Fruit fly (Drosophila melanogaster) whole organism, embryonic: ENCODE measurements around the gene BCL7-like.
A peak's percentile ranks its signal among the peaks of the same experiment; 100 is the strongest.

ENCODE experiments used
- CG10267 ChIP-seq: fragments of 200-800 bp; sonication (Bioruptor generic); optimal IDR thresholded peaks from 2 replicates; lab custom pipeline; 2018; ENCODE audit warnings: missing biosample characterization, mild to moderate bottlenecking, missing genetic modification characterization, moderate library complexity
- CG10366 ChIP-seq: fragments of 200-800 bp; sonication (Bioruptor generic); IDR thresholded peaks from 2 replicates; pipeline ENCODE4 v1.3.6; 2022; ENCODE audit warnings: missing biosample characterization, missing genetic modification characterization
- CG10462 ChIP-seq: fragments of 200-800 bp; sonication (Bioruptor generic); optimal IDR thresholded peaks from 2 replicates; lab custom pipeline; 2016; ENCODE audit warnings: missing biosample characterization, missing genetic modification characterization
- CG11247 ChIP-seq: fragments of 200-800 bp; sonication (Bioruptor generic); IDR thresholded peaks from 2 replicates; pipeline ENCODE4 v1.3.6; 2022; ENCODE audit warnings: missing biosample characterization, missing genetic modification characterization
- CG11723 ChIP-seq: fragments of 200-800 bp; sonication (Bioruptor generic); optimal IDR thresholded peaks from 2 replicates; lab custom pipeline; 2017; ENCODE audit warnings: missing biosample characterization, mild to moderate bottlenecking, missing genetic modification characterization
- CG12659 ChIP-seq: fragments of 200-800 bp; sonication (Bioruptor generic); optimal IDR thresholded peaks from 3 replicates; lab custom pipeline; 2017; ENCODE audit warnings: mild to moderate bottlenecking, missing biosample characterization, missing genetic modification reagents, missing genetic modification characterization
- CG12942 ChIP-seq: fragments of 200-800 bp; sonication (Bioruptor generic); optimal IDR thresholded peaks from 3 replicates; lab custom pipeline; 2016; ENCODE audit warnings: missing biosample characterization, missing genetic modification characterization
- CG13894 ChIP-seq: fragments of 200-800 bp; sonication (Bioruptor generic); optimal IDR thresholded peaks from 3 replicates; lab custom pipeline; 2018; ENCODE audit warnings: missing biosample characterization, mild to moderate bottlenecking, missing genetic modification characterization, moderate library complexity
- CG1602 ChIP-seq: fragments of 200-800 bp; sonication (Bioruptor generic); optimal IDR thresholded peaks from 3 replicates; lab custom pipeline; 2016; ENCODE audit warnings: missing biosample characterization, missing genetic modification characterization
- CG16815 ChIP-seq: fragments of 200-800 bp; sonication (Bioruptor generic); optimal IDR thresholded peaks from 3 replicates; lab custom pipeline; 2017; ENCODE audit warnings: missing biosample characterization, mild to moderate bottlenecking, missing genetic modification characterization
- CG18476 ChIP-seq: fragments of 200-800 bp; sonication (Bioruptor generic); optimal IDR thresholded peaks from 2 replicates; lab custom pipeline; 2016; ENCODE audit warnings: missing biosample characterization, mild to moderate bottlenecking, missing genetic modification characterization
- CG31388 ChIP-seq: fragments of 200-800 bp; sonication (Bioruptor generic); optimal IDR thresholded peaks from 2 replicates; lab custom pipeline; 2016; ENCODE audit warnings: missing biosample characterization, missing genetic modification characterization
- CG32767 ChIP-seq: fragments of 200-800 bp; sonication (Bioruptor generic); IDR thresholded peaks from 2 replicates; pipeline ENCODE4 v1.3.6; 2022; ENCODE audit warnings: missing biosample characterization, missing genetic modification characterization
- CG4707 ChIP-seq: fragments of 200-800 bp; sonication (Bioruptor generic); optimal IDR thresholded peaks from 2 replicates; lab custom pipeline; 2018; ENCODE audit warnings: missing biosample characterization, mild to moderate bottlenecking, missing genetic modification characterization, moderate library complexity
- CG7556 ChIP-seq: fragments of 200-800 bp; sonication (Bioruptor generic); optimal IDR thresholded peaks from 2 replicates; lab custom pipeline; 2017; ENCODE audit warnings: missing biosample characterization, mild to moderate bottlenecking, missing genetic modification characterization
- CG8924 ChIP-seq: fragments of 200-800 bp; optimal IDR thresholded peaks from 3 replicates; lab custom pipeline; 2019; ENCODE audit warnings: missing biosample characterization, mild to moderate bottlenecking, missing genetic modification characterization, moderate library complexity
- Dfd ChIP-seq, 2 experiments: fragments of >200 bp; optimal IDR thresholded peaks; 2 replicates each; lab custom pipeline; 2017; ENCODE audit warnings: missing biosample characterization in 2 of 2, missing genetic modification characterization in 2 of 2
- E2f2 ChIP-seq: fragments of 200-800 bp; sonication (Bioruptor generic); IDR thresholded peaks from 2 replicates; pipeline ENCODE4 v1.3.6; 2022; ENCODE audit warnings: missing biosample characterization, missing genetic modification characterization
- Elba2 ChIP-seq: fragments of 200-800 bp; sonication (Bioruptor generic); optimal IDR thresholded peaks from 3 replicates; lab custom pipeline; 2016; ENCODE audit warnings: missing biosample characterization, missing genetic modification characterization
- Ets97D ChIP-seq: fragments of 200-800 bp; sonication (Bioruptor generic); optimal IDR thresholded peaks from 3 replicates; lab custom pipeline; 2016; ENCODE audit warnings: missing biosample characterization, missing genetic modification characterization
- HHEX ChIP-seq: fragments of 200-800 bp; sonication (Bioruptor generic); optimal IDR thresholded peaks from 3 replicates; lab custom pipeline; 2017; ENCODE audit warnings: missing biosample characterization, mild to moderate bottlenecking, missing genetic modification characterization, missing genetic modification reagents
- HLH3B ChIP-seq: fragments of 200-800 bp; sonication (Bioruptor generic); IDR thresholded peaks from 2 replicates; pipeline ENCODE4 v1.3.6; 2022; ENCODE audit warnings: missing biosample characterization, missing genetic modification characterization
- Hr51 ChIP-seq, 2 experiments: fragments of 200-800 bp; sonication (Bioruptor generic); optimal IDR thresholded peaks; 2 replicates in 1 of 2; 3 replicates in 1 of 2; lab custom pipeline; 2016 to 2018; ENCODE audit warnings: missing biosample characterization in 2 of 2, missing genetic modification characterization in 2 of 2, mild to moderate bottlenecking in 1 of 2, moderate library complexity in 1 of 2
- Ptx1 ChIP-seq: fragments of 200-800 bp; sonication (Bioruptor generic); IDR thresholded peaks from 2 replicates; pipeline ENCODE4 v1.3.6; 2022; ENCODE audit warnings: missing biosample characterization, missing genetic modification characterization
- Six4 ChIP-seq: fragments of 200-800 bp; sonication (Bioruptor generic); optimal IDR thresholded peaks from 2 replicates; lab custom pipeline; 2016; ENCODE audit warnings: missing biosample characterization, missing genetic modification characterization
- al ChIP-seq: fragments of 200-800 bp; sonication (Bioruptor generic); IDR thresholded peaks from 2 replicates; pipeline ENCODE4 v1.3.6; 2022; ENCODE audit warnings: missing biosample characterization, missing genetic modification characterization
- cas ChIP-seq: fragments of 200-800 bp; sonication (Bioruptor generic); IDR thresholded peaks from 2 replicates; pipeline ENCODE4 v1.3.6; 2022; ENCODE audit warnings: missing biosample characterization, missing genetic modification characterization
- caup ChIP-seq: fragments of 200-800 bp; sonication (Bioruptor generic); optimal IDR thresholded peaks from 3 replicates; lab custom pipeline; 2017; ENCODE audit warnings: missing biosample characterization, mild to moderate bottlenecking, missing genetic modification characterization, moderate library complexity; ENCODE audit not compliant: severe bottlenecking
- crol ChIP-seq: fragments of 200-800 bp; sonication (Bioruptor generic); IDR thresholded peaks from 2 replicates; pipeline ENCODE4 v1.3.6; 2022; ENCODE audit warnings: missing biosample characterization, missing genetic modification characterization
- cwo ChIP-seq: fragments of 200-800 bp; sonication (Bioruptor generic); optimal IDR thresholded peaks from 3 replicates; lab custom pipeline; 2017; ENCODE audit warnings: missing biosample characterization, missing genetic modification characterization, mild to moderate bottlenecking, moderate library complexity, missing genetic modification reagents
- dmrt99B ChIP-seq: fragments of 200-800 bp; sonication (Bioruptor generic); optimal IDR thresholded peaks from 2 replicates; lab custom pipeline; 2018; ENCODE audit warnings: missing biosample characterization, mild to moderate bottlenecking, missing genetic modification characterization, moderate library complexity
- ewg ChIP-seq: fragments of 200-800 bp; sonication (Bioruptor generic); optimal IDR thresholded peaks from 3 replicates; lab custom pipeline; 2017; ENCODE audit warnings: mild to moderate bottlenecking, missing biosample characterization, missing genetic modification reagents, missing genetic modification characterization
- eyg ChIP-seq: fragments of 200-800 bp; sonication (Bioruptor generic); optimal IDR thresholded peaks from 3 replicates; lab custom pipeline; 2016; ENCODE audit warnings: missing biosample characterization, missing genetic modification characterization
- gcm ChIP-seq: fragments of 200-800 bp; sonication (Bioruptor generic); optimal IDR thresholded peaks from 2 replicates; lab custom pipeline; 2019; ENCODE audit warnings: missing biosample characterization, mild to moderate bottlenecking, missing genetic modification characterization, moderate library complexity
- grau ChIP-seq: fragments of 200-800 bp; optimal IDR thresholded peaks from 3 replicates; lab custom pipeline; 2019; ENCODE audit warnings: missing biosample characterization, mild to moderate bottlenecking, missing genetic modification characterization, moderate library complexity
- gt ChIP-seq: fragments of 200-800 bp; sonication (Bioruptor generic); IDR thresholded peaks from 2 replicates; pipeline ENCODE4 v1.3.6; 2022; ENCODE audit warnings: missing biosample characterization, missing genetic modification characterization
- h ChIP-seq: fragments of >200 bp; optimal IDR thresholded peaks from 2 replicates; lab custom pipeline; 2017
- jumu ChIP-seq: fragments of 200-800 bp; sonication (Bioruptor generic); optimal IDR thresholded peaks from 3 replicates; lab custom pipeline; 2016; ENCODE audit warnings: missing biosample characterization, missing genetic modification characterization
- ken ChIP-seq: fragments of 200-800 bp; sonication (Bioruptor generic); IDR thresholded peaks from 3 replicates; pipeline ENCODE4 v1.3.6; 2022; ENCODE audit warnings: missing biosample characterization, missing genetic modification characterization
- nau ChIP-seq: fragments of 200-800 bp; sonication (Bioruptor generic); optimal IDR thresholded peaks from 3 replicates; lab custom pipeline; 2017; ENCODE audit warnings: missing biosample characterization, mild to moderate bottlenecking, missing genetic modification characterization, missing genetic modification reagents
- pho ChIP-seq: fragments of 200-800 bp; sonication (Bioruptor generic); optimal IDR thresholded peaks from 2 replicates; lab custom pipeline; 2016; ENCODE audit warnings: missing biosample characterization, missing genetic modification characterization
- phol ChIP-seq: fragments of 200-800 bp; sonication (Bioruptor generic); optimal IDR thresholded peaks from 3 replicates; lab custom pipeline; 2018; ENCODE audit warnings: missing biosample characterization, mild to moderate bottlenecking, missing genetic modification characterization, moderate library complexity
- pita ChIP-seq: fragments of 200-800 bp; sonication (Bioruptor generic); optimal IDR thresholded peaks from 2 replicates; lab custom pipeline; 2017; ENCODE audit warnings: missing biosample characterization, mild to moderate bottlenecking, missing genetic modification characterization
- sens ChIP-seq: fragments of 200-800 bp; sonication (Bioruptor generic); peaks from one replicate; lab custom pipeline; 2016; ENCODE audit warnings: missing biosample characterization, missing genetic modification characterization
- seq ChIP-seq: fragments of 200-800 bp; sonication (Bioruptor generic); IDR thresholded peaks from 2 replicates; pipeline ENCODE4 v1.3.6; 2022; ENCODE audit warnings: missing biosample characterization, missing genetic modification characterization
- slbo ChIP-seq: fragments of 200-800 bp; sonication (Bioruptor generic); IDR thresholded peaks from 2 replicates; pipeline ENCODE4 v1.3.6; 2022; ENCODE audit warnings: missing biosample characterization, missing genetic modification characterization
- stc ChIP-seq: fragments of 200-800 bp; sonication (Bioruptor generic); IDR thresholded peaks from 2 replicates; pipeline ENCODE4 v1.3.6; 2022; ENCODE audit warnings: missing biosample characterization, missing genetic modification characterization
- tup ChIP-seq: fragments of 200-800 bp; sonication (Bioruptor generic); optimal IDR thresholded peaks from 2 replicates; lab custom pipeline; 2016; ENCODE audit warnings: missing biosample characterization, mild to moderate bottlenecking, missing genetic modification characterization, moderate library complexity
- tx ChIP-seq: fragments of 200-800 bp; sonication (Bioruptor generic); optimal IDR thresholded peaks from 2 replicates; lab custom pipeline; 2016; ENCODE audit warnings: missing biosample characterization, missing genetic modification characterization
- vvl ChIP-seq: fragments of 200-800 bp; sonication (Bioruptor generic); IDR thresholded peaks from 2 replicates; pipeline ENCODE4 v1.3.6; 2022; ENCODE audit warnings: missing biosample characterization, missing genetic modification characterization

The BCL7-like gene

dm6 chrX:9347767-9348166 lies 8.7 kb upstream of the BCL7-like start (continued):
- TF ChIP-seq E2f2 (GFP tag; lab: Robert Waterston, UW) (no peak), CG7556 (GFP tag; lab: Kevin White, UChicago) (no peak), CG16815 (no peak)

- peak; percentile 14 for TF ChIP-seq CG10462 (GFP tag; lab: Kevin White, UChicago)
- TF ChIP-seq CG31388 (GFP tag; lab: Kevin White, UChicago), result no peak
- peak; percentile 30 for TF ChIP-seq eyg (GFP tag; lab: Kevin White, UChicago)
- TF ChIP-seq HHEX, result peak; percentile 34
- peak; percentile 76 for TF ChIP-seq dmrt99B (tag; lab: Kevin White, UChicago)
- TF ChIP-seq pho, result no peak
- peak; percentile 64 for TF ChIP-seq seq
- TF ChIP-seq Dfd (GFP tag; optimal IDR thresholded peaks at IDR 0.05; lab: Kevin White, UChicago), result no peak
- TF ChIP-seq vvl (GFP tag; lab: Robert Waterston, UW), result peak; percentile 62
- peak; percentile 41 for TF ChIP-seq CG10267 (tag; lab: Kevin White, UChicago)
- TF ChIP-seq sens (GFP tag; lab: Kevin White, UChicago), result peak; percentile 92
- no peak for TF ChIP-seq gt (GFP tag; lab: Robert Waterston, UW)
- TF ChIP-seq grau, result peak; percentile 60
- no peak for TF ChIP-seq crol
- peak in 1 of 2 experiments; percentile 70 for TF ChIP-seq Hr51 (GFP tag; optimal IDR thresholded peaks at IDR 0.05; lab: Kevin White, UChicago)
- no peak for TF ChIP-seq h
- TF ChIP-seq caup (GFP tag; lab: Kevin White, UChicago), result peak; percentile 26
- TF ChIP-seq CG11723, result peak; percentile 3
- no peak for TF ChIP-seq pita (GFP tag; lab: Kevin White, UChicago)
- peak; percentile 29 for TF ChIP-seq ewg (GFP tag; lab: Kevin White, UChicago)
- TF ChIP-seq CG1602 (GFP tag; lab: Kevin White, UChicago), result peak; percentile 51
- TF ChIP-seq cwo (GFP tag; lab: Kevin White, UChicago), result peak; percentile 43
- TF ChIP-seq CG11247 (GFP tag; lab: Robert Waterston, UW), result peak; percentile 47; the same call in 1 of the 2 replicates
- TF ChIP-seq tup (GFP tag; lab: Kevin White, UChicago), result no peak
- peak; percentile 57; the same call in 1 of the 2 replicates for TF ChIP-seq stc (GFP tag; lab: Robert Waterston, UW)
- peak; percentile 30; the same call in 1 of the 2 replicates for TF ChIP-seq E2f2 (GFP tag; lab: Robert Waterston, UW)
- TF ChIP-seq gcm (GFP tag; lab: Kevin White, UChicago), result peak; percentile 43
- peak; percentile 64 for TF ChIP-seq CG10366 (GFP tag; lab: Robert Waterston, UW)
- TF ChIP-seq CG12942 (GFP tag; lab: Kevin White, UChicago), result peak; percentile 18
- TF ChIP-seq Ptx1, result peak; percentile 55
- peak; percentile 21 for TF ChIP-seq CG18476 (GFP tag; lab: Kevin White, UChicago)
- TF ChIP-seq CG32767 (GFP tag; lab: Robert Waterston, UW), result peak; percentile 27; the same call in 1 of the 2 replicates
- peak; percentile 28 for TF ChIP-seq CG12659 (GFP tag; lab: Kevin White, UChicago)
- peak; percentile 66 for TF ChIP-seq phol (tag; lab: Kevin White, UChicago)
- peak; percentile 19 for TF ChIP-seq Six4 (GFP tag; lab: Kevin White, UChicago)
- TF ChIP-seq CG4707 (GFP tag; lab: Kevin White, UChicago), result no peak
- TF ChIP-seq CG13894 (tag; lab: Kevin White, UChicago), result no peak
- peak; percentile 1 for TF ChIP-seq tx
- TF ChIP-seq slbo (GFP tag; lab: Robert Waterston, UW), result peak; percentile 70
- TF ChIP-seq Ets97D (GFP tag; lab: Kevin White, UChicago), result peak; percentile 1
- TF ChIP-seq jumu (GFP tag; lab: Kevin White, UChicago), result peak; percentile 13
- TF ChIP-seq CG8924 (tag; lab: Kevin White, UChicago), result peak; percentile 40
- no peak for TF ChIP-seq Elba2 (GFP tag; lab: Kevin White, UChicago)
- TF ChIP-seq cas (GFP tag; lab: Robert Waterston, UW), result no peak
- peak; percentile 61; the same call in 1 of the 3 replicates for TF ChIP-seq ken (GFP tag; lab: Robert Waterston, UW)
- peak; percentile 34 for TF ChIP-seq nau (GFP tag; lab: Kevin White, UChicago)
- TF ChIP-seq al, result no peak
- TF ChIP-seq HLH3B (GFP tag; lab: Robert Waterston, UW), result peak; percentile 47; the same call in 1 of the 2 replicates
Measured at dm6 chrX:9349224-9349623, 7.2 kb upstream of the BCL7-like start.
